Worm (Caenorhabditis elegans) whole organism, young adult: ENCODE data around the gene Y102A5C.4.

Source experiments
- Y79H2A.3 ChIP-seq: fragments of 200-800 bp; sonication (Bioruptor generic); conservative IDR thresholded peaks from 2 replicates; pipeline ENCODE4 v1.3.6; 2022; ENCODE audit warnings: missing genetic modification reagents, missing genetic modification characterization, missing compliant biosample characterization
- ccch-3 ChIP-seq: fragments of 200-800 bp; sonication (Bioruptor generic); optimal IDR thresholded peaks from 2 replicates; lab custom pipeline; 2018; ENCODE audit warnings: mild to moderate bottlenecking, missing genetic modification characterization, missing compliant biosample characterization
- ceh-27 ChIP-seq: fragments of 200-800 bp; sonication (Bioruptor generic); optimal IDR thresholded peaks from 2 replicates; lab custom pipeline; 2018; ENCODE audit warnings: mild to moderate bottlenecking, missing genetic modification characterization, moderate library complexity, missing compliant biosample characterization
- ceh-79 ChIP-seq: sonication (generic microtip); optimal IDR thresholded peaks from 2 replicates; lab custom pipeline; 2017; ENCODE audit warnings: mild to moderate bottlenecking, missing genetic modification characterization, missing compliant biosample characterization
- ceh-91 ChIP-seq: fragments of 200-800 bp; sonication (Bioruptor generic); IDR thresholded peaks from 2 replicates; pipeline ENCODE4 v1.3.6; 2022; ENCODE audit warnings: missing genetic modification reagents, missing genetic modification characterization, missing compliant biosample characterization
- hsf-1 ChIP-seq: fragments of 200-800 bp; sonication (Bioruptor generic); IDR thresholded peaks from 2 replicates; pipeline ENCODE4 v1.3.6; 2022; ENCODE audit warnings: missing genetic modification reagents, missing genetic modification characterization, missing compliant biosample characterization
- mcd-1 ChIP-seq: fragments of 200-800 bp; sonication (Bioruptor generic); IDR thresholded peaks from 2 replicates; pipeline ENCODE4 v1.3.6; 2022; ENCODE audit warnings: missing genetic modification reagents, missing genetic modification characterization, missing compliant biosample characterization
- rcor-1 ChIP-seq: fragments of 200-800 bp; sonication (Bioruptor generic); IDR thresholded peaks from 2 replicates; pipeline ENCODE4 v1.3.6; 2022; ENCODE audit warnings: missing genetic modification reagents, missing genetic modification characterization, missing compliant biosample characterization
- rec-8 ChIP-seq, 2 experiments: sonication (generic microtip); optimal IDR thresholded peaks; 2 replicates each; lab custom pipeline; 2016; ENCODE audit warnings: mild to moderate bottlenecking in 2 of 2, missing genetic modification characterization in 2 of 2, missing genetic modification reagents in 2 of 2, missing genotype in 2 of 2, missing biosample characterization in 1 of 2, missing compliant biosample characterization in 1 of 2, moderate library complexity in 1 of 2
- unc-62 ChIP-seq: fragments of 150-350 bp; optimal IDR thresholded peaks from 2 replicates; lab custom pipeline; 2014; ENCODE audit warnings: missing biosample characterization, missing genetic modification reagents, missing genetic modification characterization

- TF ChIP-seq ceh-91 (no peak), ceh-27 (GFP tag; lab: Kevin White, UChicago) (no peak), Y79H2A.3 (GFP tag; lab: Robert Waterston, UW) (no peak), ccch-3 (GFP tag; lab: Kevin White, UChicago) (no peak), rcor-1 (GFP tag; lab: Robert Waterston, UW) (no peak), mcd-1 (no peak), ceh-79 (tag; lab: Kevin White, UChicago) (no peak), unc-62 (GFP tag; lab: Kevin White, UChicago) (no peak), hsf-1 (no peak), rec-8 (tag; optimal IDR thresholded peaks at IDR 0.05; lab: Kevin White, UChicago) (no peak)
These were observed 44.6 kb downstream of the Y102A5C.4 start, which contains the start of gene fbxa-90 for ce11 chrV:16966636-16967035.
